Worm (Caenorhabditis elegans): ENCODE data around the gene C25D7.5.

- TF ChIP-seq T22C8.4 (GFP tag; IDR thresholded peaks at IDR 0.05) = no peak
- TF ChIP-seq ref-1 (GFP tag; conservative IDR thresholded peaks at IDR 0.05) = no peak
- TF ChIP-seq tab-1 (GFP tag; IDR thresholded peaks at IDR 0.05) = no peak
- TF ChIP-seq cog-1 (tag; optimal IDR thresholded peaks at IDR 0.05) = no peak
- peak; percentile 53; the same call in 1 of the 2 replicates for TF ChIP-seq ztf-23 (GFP tag; IDR thresholded peaks at IDR 0.05)
- TF ChIP-seq ztf-29 (GFP tag; IDR thresholded peaks at IDR 0.05) = no peak
- no peak for TF ChIP-seq med-1 (GFP tag; optimal IDR thresholded peaks at IDR 0.05; ENCODE audit: insufficient read depth)
- TF ChIP-seq flt-1 (GFP tag; IDR thresholded peaks at IDR 0.05) = 0 out of 2 replicates have a peak, but pooled peaks have one; percentile 37
- TF ChIP-seq klf-2 (GFP tag; conservative IDR thresholded peaks at IDR 0.05) = no peak
Observed at ce11 chrV:15072738-15073137, 20.3 kb downstream of the C25D7.5 start.
